Fruit fly (Drosophila melanogaster) whole organism, prepupa: ENCODE results near the gene CG18585.
"Not testable (repeated sequence)": the region's sequence is repeated elsewhere in the genome, so short reads cannot be mapped to it uniquely, and the experiment has no call there.

ENCODE experiments used
- CG16779 ChIP-seq: fragments of 200-800 bp; sonication (Bioruptor generic); optimal IDR thresholded peaks from 3 replicates; lab custom pipeline; 2017; ENCODE audit warnings: missing biosample characterization, mild to moderate bottlenecking, missing genetic modification characterization
- CG31627 ChIP-seq: fragments of 200-800 bp; sonication (Bioruptor generic); optimal IDR thresholded peaks from 3 replicates; lab custom pipeline; 2016; ENCODE audit warnings: missing biosample characterization, missing genetic modification characterization
- Eip75B ChIP-seq: fragments of 200-800 bp; sonication (Bioruptor generic); optimal IDR thresholded peaks from 3 replicates; lab custom pipeline; 2016; ENCODE audit warnings: missing biosample characterization, missing genetic modification characterization
- Hr4 ChIP-seq: fragments of 200-800 bp; sonication (Bioruptor generic); optimal IDR thresholded peaks from 3 replicates; lab custom pipeline; 2016; ENCODE audit warnings: missing biosample characterization, missing genetic modification characterization
- OdsH ChIP-seq: fragments of 200-800 bp; sonication (Bioruptor generic); optimal IDR thresholded peaks from 3 replicates; lab custom pipeline; 2016; ENCODE audit warnings: missing biosample characterization, missing genetic modification characterization
- ss ChIP-seq, 2 experiments: fragments of 200-800 bp; sonication (Bioruptor generic); optimal IDR thresholded peaks; 2 replicates in 1 of 2; 3 replicates in 1 of 2; lab custom pipeline; 2017 to 2018; ENCODE audit warnings: mild to moderate bottlenecking in 2 of 2, missing biosample characterization in 2 of 2, missing genetic modification characterization in 2 of 2, moderate library complexity in 1 of 2
- svp ChIP-seq: fragments of 200-800 bp; sonication (Bioruptor generic); peaks from one replicate; lab custom pipeline; 2016; ENCODE audit warnings: missing biosample characterization, missing genetic modification characterization

- TF ChIP-seq svp (GFP tag; lab: Kevin White, UChicago); Hr4 (GFP tag; lab: Kevin White, UChicago); ss (GFP tag; optimal IDR thresholded peaks at IDR 0.05; lab: Kevin White, UChicago); Eip75B (GFP tag; lab: Kevin White, UChicago); CG16779 (tag; lab: Kevin White, UChicago); CG31627 (GFP tag; lab: Kevin White, UChicago); OdsH (GFP tag; lab: Kevin White, UChicago): not testable (repeated sequence)
These were observed 47.8 kb upstream of the CG18585 start, which contains the start of gene CG31904 for dm6 chr2L:7738709-7739108.
